Worm (Caenorhabditis elegans) whole organism, L4 larva: ENCODE results near the gene rpa-1.

Experiments
- arid-1 ChIP-seq: fragments of 200-800 bp; sonication (Bioruptor generic); conservative IDR thresholded peaks from 2 replicates; pipeline ENCODE4 v1.3.6; 2022; ENCODE audit warnings: missing genetic modification reagents, missing genetic modification characterization, missing compliant biosample characterization
- nhr-28 ChIP-seq: fragments of 150-350 bp; optimal IDR thresholded peaks from 2 replicates; lab custom pipeline; 2014; ENCODE audit warnings: missing biosample characterization, missing genetic modification characterization
- nhr-76 ChIP-seq: fragments of 150-350 bp; optimal IDR thresholded peaks from 2 replicates; lab custom pipeline; 2014; ENCODE audit warnings: missing biosample characterization, missing genetic modification characterization
- sdz-12 ChIP-seq: fragments of 200-800 bp; sonication (Bioruptor generic); optimal IDR thresholded peaks from 2 replicates; lab custom pipeline; 2018; ENCODE audit warnings: mild to moderate bottlenecking, missing genetic modification characterization, missing compliant biosample characterization

DNA sequence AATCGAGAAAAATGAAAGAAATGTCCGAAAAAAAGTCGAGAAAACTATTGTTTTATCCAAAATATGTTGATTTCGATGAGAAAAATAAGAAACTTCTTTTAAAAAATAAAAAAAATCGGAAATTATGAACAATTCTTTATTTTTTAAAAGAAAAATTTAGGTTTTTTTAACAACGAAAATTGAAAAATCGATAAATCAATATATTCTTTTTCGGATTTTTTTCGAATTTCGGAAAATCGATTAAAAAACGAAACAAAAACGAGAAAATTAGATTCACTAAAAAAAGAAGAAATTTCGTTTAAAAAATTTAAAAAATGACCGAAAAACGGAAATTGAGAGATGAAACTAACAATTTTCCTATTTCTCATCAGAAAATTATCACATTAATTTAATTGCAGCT, 5.7 kb downstream of the rpa-1 start:
- TF ChIP-seq sdz-12 (GFP tag; lab: Kevin White, UChicago) (no peak), nhr-76 (tag; lab: Kevin White, UChicago) (no peak), arid-1 (GFP tag; lab: Robert Waterston, UW) (no peak), nhr-28 (no peak)
